Fruit fly (Drosophila melanogaster) whole organism, wandering third instar larva: ENCODE data around the gene CG3909.

Experiments
- Hr78 ChIP-seq: fragments of >200 bp; optimal IDR thresholded peaks from 2 replicates; lab custom pipeline; 2017; ENCODE audit warnings: missing biosample characterization, missing genetic modification characterization
- Myc ChIP-seq: fragments of >200 bp; optimal IDR thresholded peaks from 2 replicates; lab custom pipeline; 2017
- dl ChIP-seq, 2 experiments: fragments of 175-275, 200-275 bp in 1 of 2; fragments of 200-275 bp in 1 of 2; sonication (Bioruptor generic); optimal IDR thresholded peaks; lab custom pipeline; 2018; ENCODE audit warnings: mild to moderate bottlenecking in 2 of 2, missing biosample characterization in 2 of 2, missing genetic modification characterization in 2 of 2, moderate library complexity in 2 of 2; ENCODE audit not compliant: partially characterized antibody in 2 of 2, insufficient read depth in 1 of 2
- jim ChIP-seq: fragments of 175-275, 200-325 bp; sonication (Bioruptor generic); optimal IDR thresholded peaks from 2 replicates; lab custom pipeline; 2016; ENCODE audit warnings: missing biosample characterization, mild to moderate bottlenecking, missing genetic modification characterization
- lola ChIP-seq: fragments of >200 bp; optimal IDR thresholded peaks from 2 replicates; lab custom pipeline; 2017; ENCODE audit warnings: missing biosample characterization, missing genetic modification characterization
- psq ChIP-seq: fragments of 200-800 bp; sonication (Bioruptor generic); optimal IDR thresholded peaks from 3 replicates; lab custom pipeline; 2017; ENCODE audit warnings: missing biosample characterization, mild to moderate bottlenecking, missing genetic modification characterization, moderate library complexity
- usp ChIP-seq: fragments of >200 bp; optimal IDR thresholded peaks from 2 replicates; lab custom pipeline; 2017; ENCODE audit warnings: missing biosample characterization, missing genetic modification characterization

DNA sequence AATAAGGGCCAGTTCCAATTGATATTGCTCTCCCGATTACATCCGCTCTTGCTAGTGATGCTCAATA, 5.5 kb downstream of the CG3909 start, which contains the start of gene CG12811:
- TF ChIP-seq jim (GFP tag; lab: Kevin White, UChicago), result no peak
- TF ChIP-seq dl (GFP tag; optimal IDR thresholded peaks at IDR 0.05; lab: Kevin White, UChicago; ENCODE audit: insufficient read depth in 1 of 2, partially characterized antibody in 2 of 2), result no peak
- no peak for TF ChIP-seq Myc
- no peak for TF ChIP-seq lola (GFP tag; lab: Kevin White, UChicago)
- no peak for TF ChIP-seq usp (GFP tag; lab: Kevin White, UChicago)
- TF ChIP-seq Hr78 (GFP tag; lab: Kevin White, UChicago), result no peak
- TF ChIP-seq psq (GFP tag; lab: Kevin White, UChicago), result no peak
